Worm (Caenorhabditis elegans) whole organism, L4 larva: Measurements from ENCODE around the gene tin-9.1.

Experiments
- D1046.2 ChIP-seq: fragments of 200-800 bp; sonication (Bioruptor generic); IDR thresholded peaks from 2 replicates; pipeline ENCODE4 v1.3.6; 2022; ENCODE audit warnings: missing genetic modification characterization, missing compliant biosample characterization
- F10B5.3 ChIP-seq: sonication (generic microtip); optimal IDR thresholded peaks from 2 replicates; lab custom pipeline; 2016; ENCODE audit warnings: mild to moderate bottlenecking, missing genetic modification characterization, missing compliant biosample characterization
- F49E8.2 ChIP-seq: sonication (generic microtip); optimal IDR thresholded peaks from 2 replicates; lab custom pipeline; 2016; ENCODE audit warnings: missing compliant biosample characterization, mild to moderate bottlenecking, missing genetic modification characterization, borderline replicate concordance
- R02D3.7 ChIP-seq: fragments of 150-350 bp; sonication (generic microtip); optimal IDR thresholded peaks from 3 replicates; lab custom pipeline; 2014; ENCODE audit warnings: missing biosample characterization, missing genetic modification characterization
- Y48G9A.11 ChIP-seq: fragments of 200-800 bp; sonication (Bioruptor generic); IDR thresholded peaks from 2 replicates; pipeline ENCODE4 v1.3.6; 2022; ENCODE audit warnings: missing genetic modification reagents, missing genetic modification characterization, missing compliant biosample characterization
- Y5F2A.4 ChIP-seq: fragments of 200-800 bp; sonication (Bioruptor generic); optimal IDR thresholded peaks from 2 replicates; lab custom pipeline; 2018; ENCODE audit warnings: mild to moderate bottlenecking, missing genetic modification characterization, missing compliant biosample characterization
- ZK546.5 ChIP-seq, 2 experiments: sonication (generic microtip); optimal IDR thresholded peaks; 2 replicates each; lab custom pipeline; 2017; ENCODE audit warnings: missing biosample characterization in 2 of 2, missing genetic modification characterization in 2 of 2
- aly-2 ChIP-seq: sonication (generic microtip); optimal IDR thresholded peaks from 2 replicates; lab custom pipeline; 2018; ENCODE audit warnings: missing biosample characterization, missing genetic modification characterization
- attf-4 ChIP-seq: sonication (generic microtip); optimal IDR thresholded peaks from 3 replicates; lab custom pipeline; 2017; ENCODE audit warnings: missing biosample characterization, missing genetic modification characterization
- ceh-28 ChIP-seq: fragments of 150-350 bp; optimal IDR thresholded peaks from 2 replicates; lab custom pipeline; 2014; ENCODE audit warnings: missing biosample characterization, missing genetic modification reagents, missing genetic modification characterization
- ceh-44 ChIP-seq: fragments of 200-800 bp; sonication (Bioruptor generic); IDR thresholded peaks from 2 replicates; pipeline ENCODE4 v1.3.6; 2022; ENCODE audit warnings: missing genetic modification reagents, missing genetic modification characterization, missing compliant biosample characterization
- ces-1 ChIP-seq: fragments of 150-350 bp; sonication (generic microtip); optimal IDR thresholded peaks from 4 replicates; lab custom pipeline; 2014; ENCODE audit warnings: missing biosample characterization, missing genetic modification reagents, missing genetic modification characterization
- cey-2 ChIP-seq: sonication (generic microtip); optimal IDR thresholded peaks from 3 replicates; lab custom pipeline; 2017; ENCODE audit warnings: missing genetic modification characterization, mild to moderate bottlenecking, missing compliant biosample characterization, antibody characterized with exemption, borderline replicate concordance; ENCODE audit not compliant: insufficient read depth
- daf-12 ChIP-seq: fragments of 150-350 bp; optimal IDR thresholded peaks from 2 replicates; lab custom pipeline; 2014; ENCODE audit warnings: missing biosample characterization, missing genetic modification reagents, missing genetic modification characterization
- dmd-9 ChIP-seq: fragments of 200-800 bp; sonication (Bioruptor generic); IDR thresholded peaks from 2 replicates; pipeline ENCODE4 v1.3.6; 2022; ENCODE audit warnings: missing genetic modification reagents, missing genetic modification characterization, missing compliant biosample characterization
- dpl-1 ChIP-seq: fragments of 150-350 bp; optimal IDR thresholded peaks from 2 replicates; lab custom pipeline; 2014; ENCODE audit warnings: missing biosample characterization, missing genetic modification reagents, missing genetic modification characterization
- duxl-1 ChIP-seq: sonication (generic microtip); optimal IDR thresholded peaks from 2 replicates; lab custom pipeline; 2016; ENCODE audit warnings: mild to moderate bottlenecking, missing genetic modification characterization, moderate library complexity, missing compliant biosample characterization; ENCODE audit not compliant: poor library complexity
- hlh-11 ChIP-seq: fragments of 200-800 bp; sonication (Bioruptor generic); optimal IDR thresholded peaks from 2 replicates; lab custom pipeline; 2018; ENCODE audit warnings: mild to moderate bottlenecking, missing genetic modification characterization, missing compliant biosample characterization
- hlh-30 ChIP-seq: sonication (generic microtip); optimal IDR thresholded peaks from 2 replicates; lab custom pipeline; 2017; ENCODE audit warnings: antibody characterized with exemption, mild to moderate bottlenecking, missing genetic modification characterization, missing compliant biosample characterization; ENCODE audit not compliant: insufficient read depth
- jun-1 ChIP-seq: fragments of 150-350 bp; optimal IDR thresholded peaks from 2 replicates; lab custom pipeline; 2014; ENCODE audit warnings: missing biosample characterization, missing genetic modification reagents, missing genetic modification characterization
- lin-15B ChIP-seq: fragments of 150-350 bp; sonication (generic microtip); optimal IDR thresholded peaks from 3 replicates; lab custom pipeline; 2014; ENCODE audit warnings: missing biosample characterization, missing genetic modification characterization
- lin-29 ChIP-seq: fragments of 200-800 bp; sonication (Bioruptor generic); IDR thresholded peaks from 2 replicates; pipeline ENCODE4 v1.3.6; 2022; ENCODE audit warnings: missing genetic modification reagents, missing genetic modification characterization, missing compliant biosample characterization
- madf-5 ChIP-seq, 2 experiments: fragments of 200-800 bp; sonication (Bioruptor generic); IDR thresholded peaks; 2 replicates each; pipeline ENCODE4 v1.3.6; 2022; ENCODE audit warnings: missing compliant biosample characterization in 2 of 2, missing genetic modification characterization in 2 of 2
- madf-9 ChIP-seq: fragments of 200-800 bp; sonication (Bioruptor generic); conservative IDR thresholded peaks from 2 replicates; pipeline ENCODE4 v1.3.6; 2022; ENCODE audit warnings: missing genetic modification reagents, missing genetic modification characterization, missing compliant biosample characterization
- mdl-1 ChIP-seq, 2 experiments: fragments of 150-350 bp in 1 of 2; sonication (generic microtip) in 1 of 2; optimal IDR thresholded peaks; 2 replicates each; lab custom pipeline; 2014 to 2017; ENCODE audit warnings: missing biosample characterization in 2 of 2, missing genetic modification characterization in 2 of 2
- mes-2 ChIP-seq: sonication (generic microtip); optimal IDR thresholded peaks from 2 replicates; lab custom pipeline; 2016; ENCODE audit warnings: missing genotype, mild to moderate bottlenecking, missing genetic modification characterization, missing compliant biosample characterization; ENCODE audit not compliant: poor library complexity, severe bottlenecking
- mxl-3 ChIP-seq: fragments of 200-800 bp; sonication (Bioruptor generic); optimal IDR thresholded peaks from 2 replicates; lab custom pipeline; 2018; ENCODE audit warnings: mild to moderate bottlenecking, missing genetic modification characterization, missing compliant biosample characterization
- nhr-10 ChIP-seq: fragments of 150-350 bp; optimal IDR thresholded peaks from 2 replicates; lab custom pipeline; 2014; ENCODE audit warnings: missing biosample characterization, missing genetic modification characterization
- nhr-102 ChIP-seq: sonication (generic microtip); optimal IDR thresholded peaks from 2 replicates; lab custom pipeline; 2016; ENCODE audit warnings: mild to moderate bottlenecking, missing genetic modification characterization, moderate library complexity, missing compliant biosample characterization
- nhr-11 ChIP-seq: fragments of 150-350 bp; optimal IDR thresholded peaks from 2 replicates; lab custom pipeline; 2014; ENCODE audit warnings: missing biosample characterization, missing genetic modification characterization
- nhr-111 ChIP-seq: fragments of 200-800 bp; sonication (Bioruptor generic); optimal IDR thresholded peaks from 2 replicates; lab custom pipeline; 2018; ENCODE audit warnings: mild to moderate bottlenecking, missing genetic modification characterization, missing compliant biosample characterization
- nhr-25 ChIP-seq: sonication (generic microtip); optimal IDR thresholded peaks from 2 replicates; lab custom pipeline; 2017; ENCODE audit warnings: missing genetic modification characterization, mild to moderate bottlenecking, missing compliant biosample characterization, antibody characterized with exemption, moderate library complexity, borderline replicate concordance; ENCODE audit not compliant: insufficient read depth
- nhr-42 ChIP-seq: fragments of 200-800 bp; sonication (Bioruptor generic); IDR thresholded peaks from 2 replicates; pipeline ENCODE4 v1.3.6; 2022; ENCODE audit warnings: missing genetic modification characterization, missing compliant biosample characterization
- nhr-77 ChIP-seq: fragments of 150-350 bp; optimal IDR thresholded peaks from 2 replicates; lab custom pipeline; 2014; ENCODE audit warnings: missing biosample characterization, missing genetic modification characterization
- pha-4 ChIP-seq, 2 experiments: fragments of 150-350 bp in 1 of 2; fragments of 200-800 bp in 1 of 2; sonication (Bioruptor generic) in 1 of 2; IDR thresholded peaks in 1 of 2; optimal IDR thresholded peaks in 1 of 2; 2 replicates each; pipeline versions ENCODE4 v1.3.6 to Lab custom; 2014 to 2022; ENCODE audit warnings: missing genetic modification characterization in 2 of 2, missing genetic modification reagents in 2 of 2, missing biosample characterization in 1 of 2, missing compliant biosample characterization in 1 of 2
- pqm-1 ChIP-seq: sonication (generic microtip); optimal IDR thresholded peaks from 2 replicates; lab custom pipeline; 2017; ENCODE audit warnings: missing biosample characterization, missing genetic modification characterization
- sdz-12 ChIP-seq: fragments of 200-800 bp; sonication (Bioruptor generic); optimal IDR thresholded peaks from 2 replicates; lab custom pipeline; 2018; ENCODE audit warnings: mild to moderate bottlenecking, missing genetic modification characterization, missing compliant biosample characterization
- set-16 ChIP-seq: fragments of 200-800 bp; sonication (Bioruptor generic); IDR thresholded peaks from 2 replicates; pipeline ENCODE4 v1.3.6; 2022; ENCODE audit warnings: missing genetic modification reagents, missing genetic modification characterization, missing compliant biosample characterization
- skn-1 ChIP-seq: fragments of 150-350 bp; optimal IDR thresholded peaks from 2 replicates; lab custom pipeline; 2014; ENCODE audit warnings: missing biosample characterization, missing genetic modification characterization
- tag-97 ChIP-seq: fragments of 200-800 bp; sonication (Bioruptor generic); IDR thresholded peaks from 2 replicates; pipeline ENCODE4 v1.3.6; 2022; ENCODE audit warnings: missing genetic modification characterization, missing compliant biosample characterization
- tra-1 ChIP-seq: fragments of 200-800 bp; sonication (Bioruptor generic); IDR thresholded peaks from 2 replicates; pipeline ENCODE4 v1.3.6; 2022; ENCODE audit warnings: missing genetic modification reagents, missing genetic modification characterization, missing compliant biosample characterization
- unc-130 ChIP-seq: sonication (generic microtip); optimal IDR thresholded peaks from 2 replicates; lab custom pipeline; 2016; ENCODE audit warnings: missing genetic modification reagents, missing genetic modification characterization, missing compliant biosample characterization
- zfp-2 ChIP-seq: sonication (generic microtip); optimal IDR thresholded peaks from 2 replicates; lab custom pipeline; 2016; ENCODE audit warnings: mild to moderate bottlenecking, missing genetic modification characterization, missing compliant biosample characterization

Gene tin-9.1

DNA sequence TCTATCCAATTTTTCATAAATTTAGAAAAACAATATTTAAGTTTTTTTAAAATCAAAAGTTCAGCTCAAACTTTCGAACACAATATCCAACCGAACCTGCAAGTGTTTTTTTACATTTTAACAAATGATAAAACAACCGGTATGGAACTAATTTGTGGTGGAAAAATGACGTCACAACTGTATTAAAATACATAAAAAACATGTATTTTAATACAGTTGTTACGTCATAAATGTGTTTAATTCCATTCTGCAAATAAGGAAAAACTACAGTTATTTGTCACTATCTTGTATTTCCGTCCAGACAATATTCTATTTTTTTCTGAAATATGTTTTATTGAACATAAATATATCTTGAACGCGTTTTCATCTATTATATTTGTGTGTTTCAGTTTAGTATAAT, 32.2 kb downstream of the tin-9.1 start:
- TF ChIP-seq lin-29 (GFP tag; lab: Robert Waterston, UW) (no peak), nhr-77 (tag; lab: Kevin White, UChicago) (no peak), ces-1 (GFP tag; lab: Kevin White, UChicago) (no peak), R02D3.7 (tag; lab: Kevin White, UChicago) (no peak), cey-2 (tag; lab: Kevin White, UChicago) (no peak)
- TF ChIP-seq, all 104 proteins: peak for 0

DNA sequence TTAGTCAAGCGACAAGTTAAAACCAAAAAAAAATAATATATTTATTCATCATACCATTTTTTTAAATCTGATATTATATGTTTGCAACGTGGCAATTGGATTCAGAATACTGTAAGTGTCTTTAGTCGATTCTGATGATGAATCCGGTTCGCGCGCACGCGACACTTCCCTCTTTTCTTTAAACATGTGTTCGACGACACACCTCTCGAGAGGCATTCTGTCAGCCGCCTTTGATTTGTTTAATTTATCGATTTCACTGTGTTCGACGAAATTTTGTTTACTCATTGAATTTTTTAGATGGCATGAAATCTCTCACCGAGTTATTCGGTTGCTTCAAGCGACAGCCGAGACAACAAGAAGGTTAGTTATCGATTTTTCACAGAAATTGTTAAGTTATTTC, 32.7 kb downstream of the tin-9.1 start, which contains the start of gene trxr-1:
TSS of gene trxr-1 (plus strand) at position 227 of the 400 bp plus-strand sequence.
- peak; percentile 66 for TF ChIP-seq mxl-3 (GFP tag; lab: Kevin White, UChicago)
- TF ChIP-seq hlh-30: peak; percentile 69
- TF ChIP-seq nhr-42 (GFP tag; lab: Robert Waterston, UW): no peak
- no peak for TF ChIP-seq nhr-25 (tag; lab: Kevin White, UChicago)

DNA sequence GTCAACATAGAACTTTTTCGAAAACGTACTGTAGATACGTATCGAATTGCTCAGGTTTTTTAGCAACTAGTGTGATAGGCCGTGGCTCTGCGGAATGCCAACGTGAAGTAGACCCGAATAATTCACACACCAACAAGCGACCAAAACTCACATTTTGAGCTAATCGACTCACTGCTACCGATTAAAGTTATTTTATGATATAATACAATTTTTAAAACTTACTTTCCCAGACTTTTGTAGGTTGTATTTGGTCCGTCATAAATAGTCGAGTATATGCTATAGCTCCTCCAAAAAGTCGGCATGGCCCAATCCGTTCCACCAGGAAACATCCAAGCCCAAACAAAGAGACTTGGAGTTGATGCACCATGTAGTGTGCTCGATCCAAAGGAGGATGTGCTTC, 33.6 kb downstream of the tin-9.1 start, which contains the start of gene C25A8.1:
TSS of gene C25A8.1 (plus strand) at position 301 of the 400 bp plus-strand sequence.
- TF ChIP-seq nhr-10 (no peak), nhr-111 (GFP tag; lab: Kevin White, UChicago) (no peak), unc-130 (no peak), daf-12 (tag; lab: Kevin White, UChicago) (no peak), D1046.2 (GFP tag; lab: Robert Waterston, UW) (no peak), zfp-2 (tag; lab: Kevin White, UChicago) (no peak), Y48G9A.11 (GFP tag; lab: Robert Waterston, UW) (no peak), pha-4 (GFP tag; IDR thresholded peaks at IDR 0.05; lab: Robert Waterston, UW) (no peak), pha-4 (tag; optimal IDR thresholded peaks at IDR 0.05; lab: Kevin White, UChicago) (no peak), mxl-3 (GFP tag; lab: Kevin White, UChicago) (no peak), mes-2 (tag; lab: Kevin White, UChicago) (no peak), mdl-1 (tag; optimal IDR thresholded peaks at IDR 0.05; lab: Kevin White, UChicago) (no peak), hlh-11 (no peak), F10B5.3 (no peak), skn-1 (no peak), nhr-77 (tag; lab: Kevin White, UChicago) (no peak), tra-1 (GFP tag; lab: Robert Waterston, UW) (no peak), ceh-28 (no peak), ZK546.5 (tag; optimal IDR thresholded peaks at IDR 0.05; lab: Kevin White, UChicago) (no peak), madf-9 (GFP tag; lab: Robert Waterston, UW) (no peak)
- TF ChIP-seq, all 104 proteins: peak for 0

DNA sequence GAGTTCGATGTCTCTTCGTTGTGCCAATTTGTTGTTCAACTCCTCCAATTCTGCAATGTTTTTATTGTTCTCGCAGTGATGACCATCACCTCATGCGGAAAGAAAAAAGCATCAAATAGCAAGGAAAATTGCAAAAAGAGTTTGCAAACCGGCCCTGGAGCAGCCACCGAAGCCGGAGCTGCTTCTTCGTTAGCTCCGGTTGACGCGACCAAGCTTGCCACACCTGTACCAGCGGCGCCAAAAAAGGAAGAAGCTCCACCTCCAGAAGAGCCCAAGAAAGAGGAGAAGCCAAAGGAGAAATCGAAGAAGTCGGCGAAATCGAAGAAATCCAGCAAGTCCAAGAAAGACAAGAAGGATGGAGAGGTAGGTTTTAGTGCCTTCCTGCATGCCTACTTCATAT, 34.2 kb downstream of the tin-9.1 start:
- peak; percentile 68 for TF ChIP-seq set-16
- TF ChIP-seq tag-97 (GFP tag; lab: Robert Waterston, UW): no peak

DNA sequence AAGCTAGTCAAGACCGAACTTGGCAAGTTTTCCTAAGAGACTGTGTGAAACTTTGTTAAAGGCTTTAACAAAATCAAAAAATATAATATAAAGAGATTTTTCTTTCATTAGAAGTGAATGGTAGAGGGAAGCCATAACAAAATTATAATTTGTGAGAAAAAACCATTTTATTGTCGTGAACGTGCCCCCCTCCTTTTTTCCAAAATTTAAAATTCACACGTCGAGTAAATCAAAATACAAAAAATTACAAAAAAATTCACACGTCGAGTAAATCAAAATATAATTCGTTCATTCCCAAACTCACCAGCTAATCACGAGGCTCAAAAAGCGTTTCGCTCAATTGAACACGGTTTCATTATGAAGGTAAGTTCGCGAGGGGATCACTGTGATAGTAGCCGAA, 34.9 kb downstream of the tin-9.1 start, which contains the start of gene C25A8.2:
TSS of gene C25A8.2 (plus strand) at position 301 of the 400 bp plus-strand sequence.
- TF ChIP-seq jun-1 (tag; lab: Kevin White, UChicago) (no peak), sdz-12 (GFP tag; lab: Kevin White, UChicago) (no peak), aly-2 (tag; lab: Kevin White, UChicago) (no peak), ceh-44 (GFP tag; lab: Robert Waterston, UW) (no peak), Y5F2A.4 (GFP tag; lab: Kevin White, UChicago) (no peak), pqm-1 (no peak), dpl-1 (no peak), lin-15B (no peak), duxl-1 (tag; lab: Kevin White, UChicago) (no peak), nhr-11 (no peak), attf-4 (tag; lab: Kevin White, UChicago) (no peak), madf-5 (GFP tag; IDR thresholded peaks at IDR 0.05; lab: Robert Waterston, UW) (no peak), nhr-102 (no peak), nhr-10 (no peak), dmd-9 (no peak), F49E8.2 (no peak)
